Worm (Caenorhabditis elegans) whole organism, L1 larva: Measurements from ENCODE around the gene F28A12.10.
A peak's percentile ranks its signal among the peaks of the same experiment; 100 is the strongest.

Experiments
- F16B12.6 ChIP-seq: fragments of 150-350 bp; optimal IDR thresholded peaks from 2 replicates; lab custom pipeline; 2014; ENCODE audit warnings: missing biosample characterization, missing genetic modification characterization
- Y116A8C.19 ChIP-seq: sonication (generic microtip); optimal IDR thresholded peaks from 2 replicates; lab custom pipeline; 2016; ENCODE audit warnings: missing compliant biosample characterization, missing genetic modification characterization, borderline replicate concordance
- alr-1 ChIP-seq: fragments of 200-800 bp; sonication (Bioruptor generic); optimal IDR thresholded peaks from 2 replicates; lab custom pipeline; 2018; ENCODE audit warnings: borderline replicate concordance, mild to moderate bottlenecking, missing genetic modification characterization, missing compliant biosample characterization
- aly-2 ChIP-seq: fragments of 150-350 bp; optimal IDR thresholded peaks from 2 replicates; lab custom pipeline; 2014; ENCODE audit warnings: missing biosample characterization, missing genetic modification characterization
- blmp-1 ChIP-seq: fragments of 150-350 bp; optimal IDR thresholded peaks from 2 replicates; lab custom pipeline; 2014; ENCODE audit warnings: missing biosample characterization, missing genetic modification characterization
- ceh-63 ChIP-seq: fragments of 200-800 bp; sonication (Bioruptor generic); optimal IDR thresholded peaks from 2 replicates; lab custom pipeline; 2018; ENCODE audit warnings: mild to moderate bottlenecking, missing genetic modification characterization, missing compliant biosample characterization
- ceh-90 ChIP-seq: sonication (generic microtip); optimal IDR thresholded peaks from 2 replicates; lab custom pipeline; 2016; ENCODE audit warnings: missing genetic modification characterization, missing compliant biosample characterization
- dsc-1 ChIP-seq: sonication (generic microtip); optimal IDR thresholded peaks from 2 replicates; lab custom pipeline; 2016; ENCODE audit warnings: mild to moderate bottlenecking, missing genetic modification characterization, missing compliant biosample characterization
- egl-13 ChIP-seq: sonication (generic microtip); optimal IDR thresholded peaks from 2 replicates; lab custom pipeline; 2016; ENCODE audit warnings: missing genotype, missing genetic modification reagents, missing genetic modification characterization, missing compliant biosample characterization
- egl-27 ChIP-seq, 2 experiments: fragments of 150-350 bp in 1 of 2; sonication (generic microtip); optimal IDR thresholded peaks; 3 replicates each; lab custom pipeline; 2017 to 2018; ENCODE audit warnings: missing biosample characterization in 2 of 2, missing genetic modification characterization in 2 of 2, missing genetic modification reagents in 2 of 2
- ets-5 ChIP-seq: fragments of 200-800 bp; sonication (Bioruptor generic); IDR thresholded peaks from 2 replicates; pipeline ENCODE4 v1.3.6; 2022; ENCODE audit warnings: missing genetic modification characterization, missing compliant biosample characterization
- fkh-10 ChIP-seq: sonication (generic microtip); optimal IDR thresholded peaks from 2 replicates; lab custom pipeline; 2017; ENCODE audit warnings: missing biosample characterization, missing genetic modification reagents, missing genetic modification characterization
- fkh-4 ChIP-seq: sonication (generic microtip); optimal IDR thresholded peaks from 2 replicates; lab custom pipeline; 2016; ENCODE audit warnings: missing compliant biosample characterization, missing genetic modification characterization, borderline replicate concordance
- fkh-8 ChIP-seq: sonication (generic microtip); optimal IDR thresholded peaks from 2 replicates; lab custom pipeline; 2016; ENCODE audit warnings: mild to moderate bottlenecking, missing genetic modification characterization, missing compliant biosample characterization
- fos-1 ChIP-seq: fragments of 150-350 bp; optimal IDR thresholded peaks from 2 replicates; lab custom pipeline; 2014; ENCODE audit warnings: missing biosample characterization, missing genetic modification characterization
- hlh-4 ChIP-seq: sonication (generic microtip); optimal IDR thresholded peaks from 2 replicates; lab custom pipeline; 2016; ENCODE audit warnings: mild to moderate bottlenecking, missing genetic modification characterization, missing compliant biosample characterization
- irx-1 ChIP-seq: sonication (generic microtip); optimal IDR thresholded peaks from 2 replicates; lab custom pipeline; 2016; ENCODE audit warnings: missing genetic modification characterization, missing compliant biosample characterization
- isw-1 ChIP-seq: fragments of 200-800 bp; sonication (Bioruptor generic); IDR thresholded peaks from 2 replicates; pipeline ENCODE4 v1.3.6; 2022; ENCODE audit warnings: missing genetic modification characterization, missing compliant biosample characterization
- jun-1 ChIP-seq: fragments of 150-350 bp; optimal IDR thresholded peaks from 2 replicates; lab custom pipeline; 2014; ENCODE audit warnings: missing biosample characterization, missing genetic modification reagents, missing genetic modification characterization
- lin-35 ChIP-seq, 2 experiments: fragments of 150-350 bp; optimal IDR thresholded peaks; 2 replicates each; lab custom pipeline; 2014; ENCODE audit warnings: missing biosample characterization in 2 of 2, missing genetic modification characterization in 2 of 2, missing genetic modification reagents in 2 of 2
- lin-39 ChIP-seq: fragments of 150-350 bp; optimal IDR thresholded peaks from 2 replicates; lab custom pipeline; 2014; ENCODE audit warnings: missing biosample characterization, missing genetic modification reagents, missing genetic modification characterization
- mef-2 ChIP-seq: fragments of 150-350 bp; optimal IDR thresholded peaks from 2 replicates; lab custom pipeline; 2014; ENCODE audit warnings: missing biosample characterization, missing genetic modification characterization
- nhr-11 ChIP-seq: fragments of 150-350 bp; optimal IDR thresholded peaks from 2 replicates; lab custom pipeline; 2014; ENCODE audit warnings: missing biosample characterization, missing genetic modification characterization
- nhr-19 ChIP-seq: fragments of 200-800 bp; sonication (Bioruptor generic); conservative IDR thresholded peaks from 2 replicates; pipeline ENCODE4 v1.3.6; 2022; ENCODE audit warnings: missing genetic modification characterization, missing compliant biosample characterization
- nhr-237 ChIP-seq: fragments of 150-350 bp; optimal IDR thresholded peaks from 2 replicates; lab custom pipeline; 2014; ENCODE audit warnings: missing biosample characterization, missing genetic modification characterization
- nhr-76 ChIP-seq: sonication (generic microtip); optimal IDR thresholded peaks from 2 replicates; lab custom pipeline; 2017; ENCODE audit warnings: missing biosample characterization, missing genetic modification characterization
- nhr-84 ChIP-seq: sonication (generic microtip); optimal IDR thresholded peaks from 2 replicates; lab custom pipeline; 2017; ENCODE audit warnings: missing biosample characterization, missing genetic modification characterization
- nhr-90 ChIP-seq: sonication (generic microtip); optimal IDR thresholded peaks from 2 replicates; lab custom pipeline; 2016; ENCODE audit warnings: mild to moderate bottlenecking, missing genetic modification characterization, missing compliant biosample characterization; ENCODE audit not compliant: poor library complexity
- pag-3 ChIP-seq: sonication (generic microtip); optimal IDR thresholded peaks from 2 replicates; lab custom pipeline; 2017; ENCODE audit warnings: missing genetic modification characterization, mild to moderate bottlenecking, missing compliant biosample characterization, antibody characterized with exemption, borderline replicate concordance; ENCODE audit not compliant: insufficient read depth
- pax-3 ChIP-seq: fragments of 200-800 bp; sonication (Bioruptor generic); optimal IDR thresholded peaks from 2 replicates; lab custom pipeline; 2018; ENCODE audit warnings: mild to moderate bottlenecking, missing genetic modification characterization, moderate library complexity, missing compliant biosample characterization
- pqm-1 ChIP-seq: sonication (generic microtip); optimal IDR thresholded peaks from 3 replicates; lab custom pipeline; 2017; ENCODE audit warnings: missing biosample characterization, missing genetic modification characterization
- rnt-1 ChIP-seq: sonication (generic microtip); optimal IDR thresholded peaks from 2 replicates; lab custom pipeline; 2016; ENCODE audit warnings: mild to moderate bottlenecking, missing genetic modification characterization, moderate library complexity, missing compliant biosample characterization
- skn-1 ChIP-seq: fragments of 150-350 bp; optimal IDR thresholded peaks from 2 replicates; lab custom pipeline; 2014; ENCODE audit warnings: missing biosample characterization, missing genetic modification characterization
- snpc-4 ChIP-seq: fragments of 150-350 bp; optimal IDR thresholded peaks from 2 replicates; lab custom pipeline; 2014; ENCODE audit warnings: missing biosample characterization, missing genetic modification characterization
- sox-4 ChIP-seq: sonication (generic microtip); optimal IDR thresholded peaks from 2 replicates; lab custom pipeline; 2016; ENCODE audit warnings: missing genetic modification characterization, missing compliant biosample characterization
- unc-130 ChIP-seq: fragments of 150-350 bp; optimal IDR thresholded peaks from 2 replicates; lab custom pipeline; 2017; ENCODE audit warnings: missing biosample characterization, missing genetic modification characterization, inconsistent platforms
- unc-62 ChIP-seq: fragments of 150-350 bp; optimal IDR thresholded peaks from 2 replicates; lab custom pipeline; 2014; ENCODE audit warnings: missing biosample characterization, missing genetic modification reagents, missing genetic modification characterization
- unc-98 ChIP-seq: fragments of 200-800 bp; sonication (Bioruptor generic); IDR thresholded peaks from 2 replicates; pipeline ENCODE4 v1.3.6; 2022; ENCODE audit warnings: missing genetic modification characterization, missing compliant biosample characterization
- xbp-1 ChIP-seq: sonication (generic microtip); optimal IDR thresholded peaks from 2 replicates; lab custom pipeline; 2016; ENCODE audit warnings: missing genetic modification characterization, missing compliant biosample characterization
- zip-4 ChIP-seq: fragments of 200-800 bp; sonication (Bioruptor generic); optimal IDR thresholded peaks from 2 replicates; lab custom pipeline; 2018; ENCODE audit warnings: mild to moderate bottlenecking, missing genetic modification characterization, moderate library complexity, missing compliant biosample characterization
- ztf-11 ChIP-seq, 2 experiments: sonication (generic microtip); optimal IDR thresholded peaks; 2 replicates each; lab custom pipeline; 2016 to 2017; ENCODE audit warnings: missing genetic modification characterization in 2 of 2, missing biosample characterization in 1 of 2, missing compliant biosample characterization in 1 of 2

F28A12.10 gene

DNA sequence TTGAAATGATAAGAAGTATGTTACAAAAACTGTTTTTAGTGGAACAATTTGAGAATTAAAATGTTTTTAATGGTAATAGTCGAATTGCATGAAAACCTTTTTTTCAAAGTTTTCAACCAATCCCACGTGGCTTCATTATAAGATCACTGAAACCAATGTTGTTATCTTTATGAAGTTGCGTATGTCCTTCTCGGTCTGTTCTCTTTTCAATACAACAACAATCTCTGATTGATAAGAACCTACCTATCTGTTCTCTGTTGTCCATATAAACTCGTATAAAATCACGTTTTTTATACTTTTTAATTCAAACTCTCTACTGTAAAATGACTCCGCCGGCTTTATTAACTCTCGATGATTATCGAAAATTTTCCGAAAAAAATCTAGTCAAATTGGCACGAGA, 34.3 kb downstream of the F28A12.10 start, which contains the start of gene F41E6.5 (continued):
- TF ChIP-seq hlh-4 (tag; lab: Kevin White, UChicago) (no peak), isw-1 (GFP tag; lab: Robert Waterston, UW) (no peak)

ce11 chrV:8602638-8603037, 34.9 kb downstream of the F28A12.10 start, which contains the start of gene F41E6.15:
TSS of gene F41E6.15 (minus strand) at chrV:8602738.
- no peak for TF ChIP-seq zip-4 (GFP tag; lab: Kevin White, UChicago)
- no peak for TF ChIP-seq nhr-237
- TF ChIP-seq ets-5 (GFP tag; lab: Robert Waterston, UW), result no peak
- TF ChIP-seq nhr-84, result no peak
- TF ChIP-seq irx-1 (tag; lab: Kevin White, UChicago), result no peak
- no peak for TF ChIP-seq pqm-1 (tag; lab: Kevin White, UChicago)
- no peak for TF ChIP-seq nhr-90
- no peak for TF ChIP-seq Y116A8C.19 (tag; lab: Kevin White, UChicago)
- no peak for TF ChIP-seq snpc-4 (tag; lab: Kevin White, UChicago)
- no peak for TF ChIP-seq skn-1 (tag; lab: Kevin White, UChicago)
- no peak for TF ChIP-seq nhr-76 (tag; lab: Kevin White, UChicago)
- no peak for TF ChIP-seq ceh-90 (tag; lab: Kevin White, UChicago)
- no peak for TF ChIP-seq lin-35 (GFP tag; optimal IDR thresholded peaks at IDR 0.05; lab: Kevin White, UChicago)

ce11 chrV:8601420-8601819, 36.1 kb downstream of the F28A12.10 start, which contains the start of gene F41E6.8:
TSS of gene F41E6.8 (minus strand) at chrV:8601520.
- no peak for TF ChIP-seq lin-39 (tag; lab: Kevin White, UChicago)
- TF ChIP-seq blmp-1 (tag; lab: Kevin White, UChicago), result no peak
- no peak for TF ChIP-seq alr-1 (tag; lab: Kevin White, UChicago)
- TF ChIP-seq unc-130 (tag; lab: Kevin White, UChicago), result no peak
- no peak for TF ChIP-seq aly-2 (tag; lab: Kevin White, UChicago)
- TF ChIP-seq ets-5 (GFP tag; lab: Robert Waterston, UW), result no peak
- TF ChIP-seq mef-2 (tag; lab: Kevin White, UChicago), result no peak
- TF ChIP-seq F16B12.6 (tag; lab: Kevin White, UChicago), result no peak

ce11 chrV:8599957-8600356, 37.6 kb downstream of the F28A12.10 start:
- TF ChIP-seq fkh-4 (tag; lab: Kevin White, UChicago) (peak; percentile 92), dsc-1 (tag; lab: Kevin White, UChicago) (peak; percentile 98), unc-62 (GFP tag; lab: Kevin White, UChicago) (no peak), fkh-10 (GFP tag; lab: Kevin White, UChicago) (no peak)

DNA sequence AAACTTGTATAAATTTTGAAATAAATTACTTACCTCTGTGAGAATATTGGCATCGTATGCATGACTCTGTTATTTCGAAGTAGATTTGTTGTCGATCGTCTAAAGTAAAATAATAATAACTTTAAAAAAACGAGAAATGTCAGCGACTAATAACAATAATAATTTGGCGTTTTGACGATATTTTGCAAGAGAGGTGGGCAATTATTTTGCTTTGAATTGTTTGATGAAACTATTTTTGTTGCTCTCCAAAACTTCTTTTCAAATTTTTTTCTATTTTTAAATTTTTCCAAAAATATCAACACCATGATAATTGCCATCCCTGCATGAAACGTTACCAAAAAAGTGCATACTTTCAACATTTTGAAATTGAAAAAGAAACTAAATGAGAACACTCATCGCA, 38.4 kb downstream of the F28A12.10 start, which contains the start of gene F41E6.7:
Gene F41E6.7, minus strand, starts transcription at position 101 of the 400 bp plus-strand sequence.
- TF ChIP-seq skn-1 (tag; lab: Kevin White, UChicago) (no peak), nhr-237 (no peak), fkh-10 (GFP tag; lab: Kevin White, UChicago) (no peak), sox-4 (no peak), fkh-8 (no peak)

ce11 chrV:8594105-8594964, 43.2 kb downstream of the F28A12.10 start, which contains the start of gene tag-196:
TSS of gene tag-196 (plus strand) at chrV:8594914.
- TF ChIP-seq nhr-11 (tag; lab: Kevin White, UChicago) (no peak), xbp-1 (no peak), unc-98 (GFP tag; lab: Robert Waterston, UW) (no peak), snpc-4 (tag; lab: Kevin White, UChicago) (no peak), ztf-11 (tag; optimal IDR thresholded peaks at IDR 0.05; lab: Kevin White, UChicago) (peak in 1 of 2 experiments; percentile 15), pag-3 (tag; lab: Kevin White, UChicago) (peak; percentile 44), ceh-63 (GFP tag; lab: Kevin White, UChicago) (no peak), rnt-1 (peak; percentile 80), nhr-19 (GFP tag; lab: Robert Waterston, UW) (peak; percentile 36; the same call in 1 of the 2 replicates), egl-27 (tag; optimal IDR thresholded peaks at IDR 0.05; lab: Kevin White, UChicago) (no peak), fos-1 (no peak), lin-35 (GFP tag; optimal IDR thresholded peaks at IDR 0.05; lab: Kevin White, UChicago) (peak in 1 of 2 experiments; percentile 28), pax-3 (tag; lab: Kevin White, UChicago) (no peak), egl-13 (tag; lab: Kevin White, UChicago) (no peak), jun-1 (tag; lab: Kevin White, UChicago) (no peak), unc-130 (tag; lab: Kevin White, UChicago) (peak; percentile 74), blmp-1 (tag; lab: Kevin White, UChicago) (no peak)
